Worm (Caenorhabditis elegans): ENCODE results near the gene ric-7.
A peak's percentile ranks its signal among the peaks of the same experiment; 100 is the strongest.

Gene ric-7

ce11 chrV:14003587-14004156 lies 2.0 kb downstream of the ric-7 start:
- TF ChIP-seq pha-4 (tag; optimal IDR thresholded peaks at IDR 0.05), result no peak
- peak; percentile 32 for TF ChIP-seq ces-1 (GFP tag; optimal IDR thresholded peaks at IDR 0.05)

ce11 chrV:14002402-14002801 lies 3.3 kb downstream of the ric-7 start:
- TF ChIP-seq ceh-43 (GFP tag; optimal IDR thresholded peaks at IDR 0.05), result no peak
- TF ChIP-seq tbx-8 (GFP tag; optimal IDR thresholded peaks at IDR 0.05), result no peak
- peak; percentile 21 for TF ChIP-seq pha-4 (tag; optimal IDR thresholded peaks at IDR 0.05)
- no peak for TF ChIP-seq cnd-1 (tag; optimal IDR thresholded peaks at IDR 0.05)
- TF ChIP-seq mab-5 (tag; optimal IDR thresholded peaks at IDR 0.05), result no peak
- peak; percentile 44 for TF ChIP-seq ham-2 (GFP tag; optimal IDR thresholded peaks at IDR 0.05)
- no peak for TF ChIP-seq elt-1 (tag; optimal IDR thresholded peaks at IDR 0.05; ENCODE audit: borderline replicate concordance, insufficient read depth)

- no peak for TF ChIP-seq hlh-1 (tag; optimal IDR thresholded peaks at IDR 0.05)
- no peak for TF ChIP-seq cnd-1 (tag; optimal IDR thresholded peaks at IDR 0.05)
- TF ChIP-seq nhr-76 (tag; optimal IDR thresholded peaks at IDR 0.05), result no peak
- TF ChIP-seq snpc-4 (tag; optimal IDR thresholded peaks at IDR 0.05), result no peak
- TF ChIP-seq bed-3 (GFP tag; optimal IDR thresholded peaks at IDR 0.05), result no peak
- TF ChIP-seq unc-62 (GFP tag; optimal IDR thresholded peaks at IDR 0.05), result no peak
These were observed 3.8 kb downstream of the ric-7 start for ce11 chrV:14001929-14002328.

- TF ChIP-seq ceh-83 (GFP tag; optimal IDR thresholded peaks at IDR 0.05) (no peak), nhr-12 (tag; optimal IDR thresholded peaks at IDR 0.05) (no peak), hlh-1 (tag; optimal IDR thresholded peaks at IDR 0.05) (no peak), lsy-2 (tag; optimal IDR thresholded peaks at IDR 0.05) (no peak), ceh-43 (GFP tag; optimal IDR thresholded peaks at IDR 0.05) (no peak), nhr-76 (tag; optimal IDR thresholded peaks at IDR 0.05) (no peak), lin-13 (tag; optimal IDR thresholded peaks at IDR 0.05) (no peak), M03D4.4 (tag; optimal IDR thresholded peaks at IDR 0.05) (no peak), sem-2 (GFP tag; optimal IDR thresholded peaks at IDR 0.05) (no peak), snpc-4 (tag; optimal IDR thresholded peaks at IDR 0.05) (no peak), mls-2 (tag; optimal IDR thresholded peaks at IDR 0.05) (no peak), nhr-28 (tag; optimal IDR thresholded peaks at IDR 0.05) (no peak), bed-3 (GFP tag; optimal IDR thresholded peaks at IDR 0.05) (no peak), blmp-1 (tag; optimal IDR thresholded peaks at IDR 0.05) (no peak), lin-32 (GFP tag; optimal IDR thresholded peaks at IDR 0.05) (no peak), mep-1 (tag; optimal IDR thresholded peaks at IDR 0.05) (no peak), nhr-2 (tag; optimal IDR thresholded peaks at IDR 0.05) (no peak), unc-120 (tag; optimal IDR thresholded peaks at IDR 0.05; ENCODE audit: poor library complexity, severe bottlenecking) (no peak)
These were observed 12.2 kb downstream of the ric-7 start for ce11 chrV:13993478-13993877.

- TF ChIP-seq lin-13 (tag; optimal IDR thresholded peaks at IDR 0.05) (no peak), tbx-8 (GFP tag; optimal IDR thresholded peaks at IDR 0.05) (no peak), ces-1 (GFP tag; optimal IDR thresholded peaks at IDR 0.05) (no peak), hlh-1 (tag; optimal IDR thresholded peaks at IDR 0.05) (no peak), nhr-76 (tag; optimal IDR thresholded peaks at IDR 0.05) (no peak), sem-2 (GFP tag; optimal IDR thresholded peaks at IDR 0.05) (no peak), mab-5 (tag; optimal IDR thresholded peaks at IDR 0.05) (no peak), ceh-43 (GFP tag; optimal IDR thresholded peaks at IDR 0.05) (no peak), unc-120 (tag; optimal IDR thresholded peaks at IDR 0.05; ENCODE audit: poor library complexity, severe bottlenecking) (no peak), nhr-237 (tag; optimal IDR thresholded peaks at IDR 0.05) (no peak), ceh-39 (tag; optimal IDR thresholded peaks at IDR 0.05) (no peak), elt-1 (tag; optimal IDR thresholded peaks at IDR 0.05; ENCODE audit: borderline replicate concordance, insufficient read depth) (no peak), unc-39 (tag; optimal IDR thresholded peaks at IDR 0.05) (no peak), unc-62 (GFP tag; optimal IDR thresholded peaks at IDR 0.05) (no peak), flh-1 (GFP tag; optimal IDR thresholded peaks at IDR 0.05) (no peak), mls-2 (tag; optimal IDR thresholded peaks at IDR 0.05) (no peak), sptf-1 (tag; optimal IDR thresholded peaks at IDR 0.05) (no peak), ceh-83 (GFP tag; optimal IDR thresholded peaks at IDR 0.05) (no peak)
These were observed 13.2 kb downstream of the ric-7 start, which contains the start of gene droe-4 for ce11 chrV:13992485-13992884. Gene droe-4 (plus strand): TSS chrV:13992656.

Measured in whole organism, mixed stage, embryonic.